Worm (Caenorhabditis elegans): Measurements from ENCODE around the gene fbxa-52.

ce11 chrX:1737606-1738005 is 25.2 kb upstream of the fbxa-52 start, which contains the start of gene F07G6.10:
- TF ChIP-seq sox-4 (tag; optimal IDR thresholded peaks at IDR 0.05) (no peak), pqm-1 (tag; optimal IDR thresholded peaks at IDR 0.05) (no peak)

Data from whole organism, late embryonic.